Worm (Caenorhabditis elegans): Measurements from ENCODE around the gene ZK593.3.

DNA sequence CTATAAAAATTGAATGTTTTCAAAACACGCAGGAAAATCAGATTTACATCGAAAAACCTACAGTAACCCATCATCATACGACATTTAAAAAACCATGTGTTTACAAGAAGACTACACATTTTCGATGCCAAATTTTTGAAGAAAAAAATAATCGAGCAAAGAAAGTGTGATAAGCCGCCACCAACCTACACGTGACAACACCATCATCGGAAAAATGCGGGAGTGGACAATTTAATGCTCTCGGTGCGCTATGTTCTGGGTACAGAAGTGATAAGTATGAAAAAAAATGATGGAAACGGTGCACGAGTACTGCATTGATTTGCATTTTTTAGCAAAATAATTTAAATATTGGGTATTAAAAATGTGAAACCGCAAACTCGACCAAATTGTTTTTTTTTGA is 49.2 kb downstream of the ZK593.3 start:
- TF ChIP-seq hmbx-1 (tag; optimal IDR thresholded peaks at IDR 0.05): no peak
- no peak for TF ChIP-seq hmg-4 (GFP tag; optimal IDR thresholded peaks at IDR 0.05)
- TF ChIP-seq pes-1 (GFP tag; IDR thresholded peaks at IDR 0.05): no peak
- no peak for TF ChIP-seq ama-1 (optimal IDR thresholded peaks at IDR 0.05)
- TF ChIP-seq tbx-11 (GFP tag; IDR thresholded peaks at IDR 0.05): no peak
- TF ChIP-seq aly-1 (tag; optimal IDR thresholded peaks at IDR 0.05): no peak
- no peak for TF ChIP-seq tbx-37 (GFP tag; conservative IDR thresholded peaks at IDR 0.05)
- TF ChIP-seq scrt-1 (GFP tag; IDR thresholded peaks at IDR 0.05): no peak
- no peak for TF ChIP-seq flt-1 (GFP tag; IDR thresholded peaks at IDR 0.05)
- TF ChIP-seq sea-1 (GFP tag; conservative IDR thresholded peaks at IDR 0.05): no peak
